Worm (Caenorhabditis elegans) whole organism, L3 larva: ENCODE results near the gene Y48A6B.14.

Experiments used
- R02D3.7 ChIP-seq: fragments of 150-350 bp; optimal IDR thresholded peaks from 2 replicates; lab custom pipeline; 2014; ENCODE audit warnings: missing biosample characterization, missing genetic modification characterization
- ZK546.5 ChIP-seq: sonication (generic microtip); optimal IDR thresholded peaks from 2 replicates; lab custom pipeline; 2017; ENCODE audit warnings: missing biosample characterization, missing genetic modification characterization
- aly-2 ChIP-seq: fragments of 150-350 bp; optimal IDR thresholded peaks from 2 replicates; lab custom pipeline; 2014; ENCODE audit warnings: missing biosample characterization, missing genetic modification characterization
- ama-1 ChIP-seq: fragments of 150-350 bp; optimal IDR thresholded peaks from 2 replicates; lab custom pipeline; 2018
- ceh-16 ChIP-seq: sonication (generic microtip); optimal IDR thresholded peaks from 2 replicates; lab custom pipeline; 2017; ENCODE audit warnings: missing biosample characterization, missing genetic modification characterization
- ceh-28 ChIP-seq: fragments of 150-350 bp; optimal IDR thresholded peaks from 2 replicates; lab custom pipeline; 2014; ENCODE audit warnings: missing biosample characterization, missing genetic modification reagents, missing genetic modification characterization
- ceh-82 ChIP-seq: fragments of 150-350 bp; optimal IDR thresholded peaks from 2 replicates; lab custom pipeline; 2014; ENCODE audit warnings: missing biosample characterization, missing genetic modification characterization
- ceh-9 ChIP-seq: sonication (generic microtip); optimal IDR thresholded peaks from 2 replicates; lab custom pipeline; 2018; ENCODE audit warnings: missing biosample characterization, missing genetic modification characterization
- daf-12 ChIP-seq: fragments of 150-350 bp; optimal IDR thresholded peaks from 2 replicates; lab custom pipeline; 2014; ENCODE audit warnings: missing biosample characterization, missing genetic modification reagents, missing genetic modification characterization
- egl-27 ChIP-seq: sonication (generic microtip); optimal IDR thresholded peaks from 4 replicates; lab custom pipeline; 2017; ENCODE audit warnings: missing biosample characterization, missing genetic modification reagents, missing genetic modification characterization
- egl-5 ChIP-seq: fragments of 150-350 bp; optimal IDR thresholded peaks from 2 replicates; lab custom pipeline; 2017; ENCODE audit warnings: missing biosample characterization, missing genetic modification reagents, missing genetic modification characterization, inconsistent platforms
- elt-2 ChIP-seq: sonication (generic microtip); optimal IDR thresholded peaks from 2 replicates; lab custom pipeline; 2016; ENCODE audit warnings: missing genetic modification reagents, mild to moderate bottlenecking, missing genetic modification characterization, missing compliant biosample characterization
- elt-3 ChIP-seq, 3 experiments: fragments of 150-350 bp in 1 of 3; sonication (generic microtip) in 2 of 3; optimal IDR thresholded peaks; 2 replicates in 2 of 3; 4 replicates in 1 of 3; lab custom pipeline; 2014 to 2017; ENCODE audit warnings: missing biosample characterization in 3 of 3, missing genetic modification characterization in 3 of 3
- eor-1 ChIP-seq, 2 experiments: fragments of 150-350 bp; optimal IDR thresholded peaks; 2 replicates each; lab custom pipeline; 2014 to 2018; ENCODE audit warnings: missing biosample characterization in 2 of 2, missing genetic modification characterization in 2 of 2
- fkh-10 ChIP-seq: sonication (generic microtip); optimal IDR thresholded peaks from 2 replicates; lab custom pipeline; 2017; ENCODE audit warnings: missing biosample characterization, missing genetic modification reagents, missing genetic modification characterization
- fkh-2 ChIP-seq: fragments of 150-350 bp; optimal IDR thresholded peaks from 2 replicates; lab custom pipeline; 2014; ENCODE audit warnings: missing biosample characterization, missing genetic modification reagents, missing genetic modification characterization
- fos-1 ChIP-seq: fragments of 150-350 bp; optimal IDR thresholded peaks from 2 replicates; lab custom pipeline; 2014; ENCODE audit warnings: missing biosample characterization, missing genetic modification characterization
- hmg-11 ChIP-seq: sonication (generic microtip); optimal IDR thresholded peaks from 2 replicates; lab custom pipeline; 2016; ENCODE audit warnings: missing genetic modification characterization, missing compliant biosample characterization
- jun-1 ChIP-seq: fragments of 150-350 bp; optimal IDR thresholded peaks from 2 replicates; lab custom pipeline; 2014; ENCODE audit warnings: missing biosample characterization, missing genetic modification reagents, missing genetic modification characterization
- lin-15B ChIP-seq: fragments of 150-350 bp; optimal IDR thresholded peaks from 2 replicates; lab custom pipeline; 2014; ENCODE audit warnings: missing biosample characterization, missing genetic modification characterization
- lin-39 ChIP-seq: fragments of 150-350 bp; optimal IDR thresholded peaks from 2 replicates; lab custom pipeline; 2018; ENCODE audit warnings: missing biosample characterization, missing genetic modification reagents, missing genetic modification characterization
- lsy-12 ChIP-seq: sonication (generic microtip); optimal IDR thresholded peaks from 2 replicates; lab custom pipeline; 2016; ENCODE audit warnings: mild to moderate bottlenecking, missing genetic modification characterization, missing compliant biosample characterization
- mdl-1 ChIP-seq: fragments of 150-350 bp; optimal IDR thresholded peaks from 2 replicates; lab custom pipeline; 2014; ENCODE audit warnings: missing biosample characterization, missing genetic modification characterization
- mml-1 ChIP-seq: fragments of 150-350 bp; sonication (generic microtip); optimal IDR thresholded peaks from 3 replicates; lab custom pipeline; 2014; ENCODE audit warnings: missing biosample characterization, missing genetic modification characterization
- nfya-1 ChIP-seq: sonication (generic microtip); optimal IDR thresholded peaks from 2 replicates; lab custom pipeline; 2017; ENCODE audit warnings: missing genetic modification characterization, mild to moderate bottlenecking, missing compliant biosample characterization, antibody characterized with exemption, moderate library complexity; ENCODE audit not compliant: insufficient read depth
- nhr-11 ChIP-seq: fragments of 150-350 bp; optimal IDR thresholded peaks from 2 replicates; lab custom pipeline; 2014; ENCODE audit warnings: missing biosample characterization, missing genetic modification characterization
- nhr-12 ChIP-seq: fragments of 150-350 bp; optimal IDR thresholded peaks from 2 replicates; lab custom pipeline; 2014; ENCODE audit warnings: missing biosample characterization, missing genetic modification characterization
- nhr-23 ChIP-seq: fragments of 150-350 bp; optimal IDR thresholded peaks from 2 replicates; lab custom pipeline; 2014; ENCODE audit warnings: missing biosample characterization, missing genetic modification reagents, missing genetic modification characterization
- nhr-237 ChIP-seq: fragments of 150-350 bp; optimal IDR thresholded peaks from 2 replicates; lab custom pipeline; 2014; ENCODE audit warnings: missing biosample characterization, missing genetic modification characterization
- nhr-25 ChIP-seq: sonication (generic microtip); optimal IDR thresholded peaks from 2 replicates; lab custom pipeline; 2017; ENCODE audit warnings: missing biosample characterization, missing genetic modification characterization
- nhr-43 ChIP-seq: sonication (generic microtip); optimal IDR thresholded peaks from 2 replicates; lab custom pipeline; 2016; ENCODE audit warnings: mild to moderate bottlenecking, missing genetic modification characterization, missing compliant biosample characterization; ENCODE audit not compliant: poor library complexity, severe bottlenecking
- nhr-67 ChIP-seq: fragments of 150-350 bp; optimal IDR thresholded peaks from 2 replicates; lab custom pipeline; 2014; ENCODE audit warnings: missing biosample characterization, missing genetic modification characterization
- nhr-76 ChIP-seq: fragments of 150-350 bp; sonication (generic microtip); optimal IDR thresholded peaks from 5 replicates; lab custom pipeline; 2014; ENCODE audit warnings: missing biosample characterization, missing genetic modification characterization
- nhr-77 ChIP-seq: fragments of 150-350 bp; optimal IDR thresholded peaks from 2 replicates; lab custom pipeline; 2014; ENCODE audit warnings: missing biosample characterization, missing genetic modification characterization
- pha-4 ChIP-seq: fragments of 150-350 bp; optimal IDR thresholded peaks from 2 replicates; lab custom pipeline; 2014; ENCODE audit warnings: missing biosample characterization, missing genetic modification reagents, missing genetic modification characterization
- pqm-1 ChIP-seq: fragments of 150-350 bp; optimal IDR thresholded peaks from 2 replicates; lab custom pipeline; 2017; ENCODE audit warnings: missing biosample characterization, missing genetic modification characterization, inconsistent platforms
- sea-2 ChIP-seq: fragments of 150-350 bp; sonication (generic microtip); optimal IDR thresholded peaks from 4 replicates; lab custom pipeline; 2014; ENCODE audit warnings: missing biosample characterization, missing genetic modification reagents, missing genetic modification characterization
- skn-1 ChIP-seq: fragments of 150-350 bp; optimal IDR thresholded peaks from 2 replicates; lab custom pipeline; 2014; ENCODE audit warnings: missing biosample characterization, missing genetic modification characterization
- snpc-4 ChIP-seq: fragments of 150-350 bp; optimal IDR thresholded peaks from 2 replicates; lab custom pipeline; 2014; ENCODE audit warnings: missing biosample characterization, missing genetic modification characterization
- tbx-2 ChIP-seq: sonication (generic microtip); optimal IDR thresholded peaks from 2 replicates; lab custom pipeline; 2016; ENCODE audit warnings: mild to moderate bottlenecking, missing genetic modification characterization, missing compliant biosample characterization
- unc-39 ChIP-seq: sonication (generic microtip); optimal IDR thresholded peaks from 4 replicates; lab custom pipeline; 2017; ENCODE audit warnings: missing biosample characterization, missing genetic modification characterization
- unc-62 ChIP-seq: fragments of 150-350 bp; sonication (generic microtip); optimal IDR thresholded peaks from 4 replicates; lab custom pipeline; 2014; ENCODE audit warnings: missing biosample characterization, missing genetic modification reagents, missing genetic modification characterization
- zag-1 ChIP-seq: fragments of 150-350 bp; optimal IDR thresholded peaks from 2 replicates; lab custom pipeline; 2014; ENCODE audit warnings: missing biosample characterization, missing genetic modification characterization

Gene Y48A6B.14

ce11 chrIII:11059775-11060174 lies 28.4 kb downstream of the Y48A6B.14 start:
- TF ChIP-seq zag-1 (tag; lab: Kevin White, UChicago) (no peak), elt-2 (peak; percentile 89), ceh-16 (no peak), ceh-82 (no peak), lsy-12 (no peak), elt-3 (tag; optimal IDR thresholded peaks at IDR 0.05; lab: Kevin White, UChicago) (no peak), pqm-1 (tag; lab: Kevin White, UChicago) (peak; percentile 66), mdl-1 (tag; lab: Kevin White, UChicago) (no peak), egl-5 (tag; lab: Kevin White, UChicago) (no peak), snpc-4 (tag; lab: Kevin White, UChicago) (peak; percentile 5), nhr-237 (tag; lab: Kevin White, UChicago) (no peak), nhr-76 (tag; lab: Kevin White, UChicago) (no peak), pha-4 (tag; lab: Kevin White, UChicago) (peak; percentile 44), nhr-23 (tag; lab: Kevin White, UChicago) (no peak), sea-2 (GFP tag; lab: Kevin White, UChicago) (no peak), ceh-28 (tag; lab: Kevin White, UChicago) (peak; percentile 4), fkh-10 (GFP tag; lab: Kevin White, UChicago) (no peak), nhr-67 (tag; lab: Kevin White, UChicago) (no peak), ama-1 (lab: Kevin White, UChicago) (no peak), tbx-2 (tag; lab: Kevin White, UChicago) (no peak), skn-1 (no peak), unc-62 (GFP tag; lab: Kevin White, UChicago) (no peak)

- no peak for TF ChIP-seq egl-27
- peak; percentile 22 for TF ChIP-seq ceh-82
- peak; percentile 61 for TF ChIP-seq nfya-1 (tag; lab: Kevin White, UChicago)
- TF ChIP-seq hmg-11 (tag; lab: Kevin White, UChicago): peak; percentile 86
- no peak for TF ChIP-seq ceh-16
- TF ChIP-seq pha-4 (tag; lab: Kevin White, UChicago): peak; percentile 51
- TF ChIP-seq fos-1: no peak
- peak; percentile 21 for TF ChIP-seq elt-2
- peak; percentile 26 for TF ChIP-seq lin-15B (tag; lab: Kevin White, UChicago)
- TF ChIP-seq nhr-25 (tag; lab: Kevin White, UChicago): peak; percentile 9
- TF ChIP-seq lin-39: peak; percentile 18
- peak; percentile 26 for TF ChIP-seq ceh-28 (tag; lab: Kevin White, UChicago)
- TF ChIP-seq, all 47 proteins: peak for 9
Observed at ce11 chrIII:11063259-11063658, 31.9 kb downstream of the Y48A6B.14 start, which contains the start of gene rsa-2. Gene rsa-2, plus strand, starts transcription at chrIII:11063479.

- TF ChIP-seq nhr-11 (no peak), zag-1 (tag; lab: Kevin White, UChicago) (no peak), sea-2 (GFP tag; lab: Kevin White, UChicago) (no peak), snpc-4 (tag; lab: Kevin White, UChicago) (no peak), R02D3.7 (tag; lab: Kevin White, UChicago) (no peak), elt-2 (no peak), mml-1 (tag; lab: Kevin White, UChicago) (no peak), ZK546.5 (no peak), nfya-1 (tag; lab: Kevin White, UChicago) (no peak), fkh-10 (GFP tag; lab: Kevin White, UChicago) (no peak), fos-1 (no peak)
Observed at ce11 chrIII:11064576-11064975, 33.2 kb downstream of the Y48A6B.14 start.

DNA sequence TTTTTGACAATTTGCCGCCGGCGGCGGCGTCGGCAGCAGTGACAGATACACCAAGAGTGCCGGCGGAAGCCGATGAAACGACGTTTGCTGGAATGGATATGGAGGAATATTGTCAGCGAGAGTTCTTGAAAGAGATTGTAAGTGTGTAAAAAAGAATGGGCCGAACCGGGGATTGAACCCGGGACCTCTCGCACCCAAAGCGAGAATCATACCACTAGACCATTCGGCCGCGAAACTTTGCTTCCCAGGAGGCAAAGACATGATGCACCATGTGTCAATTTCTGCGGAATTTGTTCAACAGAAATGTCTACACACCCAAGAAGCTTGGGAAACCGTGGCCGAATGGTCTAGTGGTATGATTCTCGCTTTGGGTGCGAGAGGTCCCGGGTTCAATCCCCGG lies 35.3 kb downstream of the Y48A6B.14 start:
- TF ChIP-seq ceh-82 (peak; percentile 59), ceh-9 (tag; lab: Kevin White, UChicago) (no peak), fkh-2 (tag; lab: Kevin White, UChicago) (no peak), snpc-4 (tag; lab: Kevin White, UChicago) (peak; percentile 71), nhr-12 (no peak), nhr-43 (tag; lab: Kevin White, UChicago) (peak; percentile 82), nhr-11 (no peak), jun-1 (peak; percentile 37), elt-3 (tag; optimal IDR thresholded peaks at IDR 0.05; lab: Kevin White, UChicago) (peak in 1 of 3 experiments; percentile 41), unc-39 (tag; lab: Kevin White, UChicago) (no peak), aly-2 (peak; percentile 22), mdl-1 (tag; lab: Kevin White, UChicago) (no peak), R02D3.7 (tag; lab: Kevin White, UChicago) (peak; percentile 30), nhr-25 (tag; lab: Kevin White, UChicago) (peak; percentile 58), nfya-1 (tag; lab: Kevin White, UChicago) (peak; percentile 86), daf-12 (tag; lab: Kevin White, UChicago) (no peak), nhr-23 (tag; lab: Kevin White, UChicago) (peak; percentile 45), nhr-67 (tag; lab: Kevin White, UChicago) (no peak), nhr-237 (tag; lab: Kevin White, UChicago) (no peak), zag-1 (tag; lab: Kevin White, UChicago) (no peak), ceh-28 (tag; lab: Kevin White, UChicago) (no peak), fkh-10 (GFP tag; lab: Kevin White, UChicago) (no peak), egl-5 (tag; lab: Kevin White, UChicago) (peak; percentile 33), pha-4 (tag; lab: Kevin White, UChicago) (peak; percentile 76), mml-1 (tag; lab: Kevin White, UChicago) (no peak), lin-15B (tag; lab: Kevin White, UChicago) (peak; percentile 34), hmg-11 (tag; lab: Kevin White, UChicago) (peak; percentile 87), eor-1 (tag; optimal IDR thresholded peaks at IDR 0.05; lab: Kevin White, UChicago) (no peak), ama-1 (lab: Kevin White, UChicago) (no peak), skn-1 (peak; percentile 84), nhr-76 (tag; lab: Kevin White, UChicago) (no peak), nhr-77 (tag; lab: Kevin White, UChicago) (peak; percentile 54), egl-27 (no peak)
